Worm (Caenorhabditis elegans): ENCODE measurements around the gene srh-282.

DNA sequence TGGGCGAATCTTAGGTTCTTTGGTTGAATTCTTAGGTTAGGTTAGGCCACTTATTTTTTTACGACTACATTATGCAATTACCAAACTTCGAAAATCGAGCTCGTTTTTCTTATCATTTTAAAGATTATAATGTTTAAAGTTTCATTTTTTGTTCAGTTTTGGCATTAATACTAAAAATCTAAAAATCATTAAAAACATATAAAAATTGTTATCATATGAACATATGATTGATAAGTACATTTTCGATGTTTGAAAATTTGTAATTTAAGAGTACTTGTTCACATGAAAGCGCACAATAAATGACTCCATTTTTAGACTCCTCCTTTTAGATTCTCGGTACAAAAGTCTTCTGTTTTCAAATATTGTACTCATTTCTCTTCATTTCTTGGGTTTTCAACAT is 31.9 kb upstream of the srh-282 start:
- TF ChIP-seq ceh-40 (GFP tag; IDR thresholded peaks at IDR 0.05), result no peak
- TF ChIP-seq die-1 (tag; optimal IDR thresholded peaks at IDR 0.05), result no peak
- TF ChIP-seq F49E8.2 (tag; optimal IDR thresholded peaks at IDR 0.05; ENCODE audit: insufficient read depth), result no peak
- no peak for TF ChIP-seq snpc-4 (GFP tag; optimal IDR thresholded peaks at IDR 0.05)
- TF ChIP-seq snpc-4 (tag; optimal IDR thresholded peaks at IDR 0.05), result no peak
- no peak for TF ChIP-seq unc-62 (GFP tag; optimal IDR thresholded peaks at IDR 0.05)
- TF ChIP-seq pha-4 (tag; optimal IDR thresholded peaks at IDR 0.05), result no peak
- no peak for TF ChIP-seq rcor-1 (GFP tag; IDR thresholded peaks at IDR 0.05)
- TF ChIP-seq Y67H2A.10 (GFP tag; conservative IDR thresholded peaks at IDR 0.05), result no peak
- no peak for TF ChIP-seq F39B2.1 (GFP tag; IDR thresholded peaks at IDR 0.05)
- TF ChIP-seq T26A5.8 (tag; optimal IDR thresholded peaks at IDR 0.05), result no peak

Measured in whole organism, young adult.